Fruit fly (Drosophila melanogaster): ENCODE measurements around the gene CG6321.

The CG6321 gene

DNA sequence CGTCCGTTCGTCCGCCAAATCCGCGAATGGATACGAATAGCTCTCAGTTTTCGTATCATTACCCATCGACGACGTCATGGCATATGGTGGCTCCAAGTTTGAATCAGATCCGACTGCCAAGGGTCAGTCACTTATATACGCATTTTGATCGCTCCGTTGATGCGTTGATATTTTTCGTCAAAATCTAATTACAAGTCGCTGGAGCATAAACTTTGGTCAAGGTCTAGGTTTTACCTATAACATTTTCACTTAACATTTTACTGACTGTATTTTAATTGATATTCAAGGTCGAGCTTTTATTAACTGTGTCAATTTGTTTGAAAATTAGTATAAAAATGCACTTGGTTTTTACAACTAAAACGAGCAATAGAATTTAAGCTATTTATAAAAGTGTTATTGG is 40.6 kb upstream of the CG6321 start, which contains the start of gene Elo68beta:
Elo68beta (minus strand) TSS at position 101 of the 400 bp plus-strand sequence.
- no peak for TF ChIP-seq CG12605 (GFP tag; IDR thresholded peaks at IDR 0.05)
- TF ChIP-seq CG15710 (tag; optimal IDR thresholded peaks at IDR 0.05), result no peak
- no peak for TF ChIP-seq Ets98B (GFP tag; IDR thresholded peaks at IDR 0.05)
- no peak for TF ChIP-seq Pif1A (GFP tag; optimal IDR thresholded peaks at IDR 0.05)
- TF ChIP-seq Snoo (tag; optimal IDR thresholded peaks at IDR 0.05), result no peak
- no peak for TF ChIP-seq rn (GFP tag; IDR thresholded peaks at IDR 0.05)
- TF ChIP-seq gl (tag; optimal IDR thresholded peaks at IDR 0.05), result no peak
- no peak for TF ChIP-seq CG34367 (tag; optimal IDR thresholded peaks at IDR 0.05)
- no peak for TF ChIP-seq CG10348 (GFP tag; IDR thresholded peaks at IDR 0.05)
- no peak for TF ChIP-seq CG17806 (tag; optimal IDR thresholded peaks at IDR 0.05)
- no peak for TF ChIP-seq CG13204 (GFP tag; optimal IDR thresholded peaks at IDR 0.05)
- no peak for TF ChIP-seq CG4496 (GFP tag; IDR thresholded peaks at IDR 0.05)
- no peak for TF ChIP-seq CG32121 (GFP tag; IDR thresholded peaks at IDR 0.05)
- no peak for TF ChIP-seq CG8301 (tag; optimal IDR thresholded peaks at IDR 0.05)
- no peak for TF ChIP-seq fd96Ca (GFP tag; IDR thresholded peaks at IDR 0.05)
- TF ChIP-seq Pif1B (GFP tag; optimal IDR thresholded peaks at IDR 0.05), result no peak
- TF ChIP-seq EcR (GFP tag; optimal IDR thresholded peaks at IDR 0.05), result no peak
- no peak for TF ChIP-seq D1 (tag; optimal IDR thresholded peaks at IDR 0.05)
- no peak for TF ChIP-seq CG9948 (tag; optimal IDR thresholded peaks at IDR 0.05)
- no peak for TF ChIP-seq CG14655 (GFP tag; optimal IDR thresholded peaks at IDR 0.05)

dm6 chr3L:11097982-11098663 is 37.1 kb upstream of the CG6321 start, which contains the start of the genes Irbp18 and APP-BP1:
TSS of gene Irbp18 (minus strand) at chr3L:11098186.
TSS of gene APP-BP1 (plus strand) at chr3L:11098412.
- peak; percentile 72 for TF ChIP-seq CG10348 (GFP tag; IDR thresholded peaks at IDR 0.05)
- peak; percentile 89 for TF ChIP-seq D1 (tag; optimal IDR thresholded peaks at IDR 0.05)
- TF ChIP-seq Pif1A (GFP tag; optimal IDR thresholded peaks at IDR 0.05), result peak; percentile 96
- peak; percentile 93 for TF ChIP-seq CG4496 (GFP tag; IDR thresholded peaks at IDR 0.05)
- TF ChIP-seq CG8301 (tag; optimal IDR thresholded peaks at IDR 0.05), result peak; percentile 93
- peak; percentile 91 for TF ChIP-seq CG9948 (tag; optimal IDR thresholded peaks at IDR 0.05)
- peak; percentile 91 for TF ChIP-seq CG8159 (tag; optimal IDR thresholded peaks at IDR 0.05)
- peak; percentile 91 for TF ChIP-seq fd96Ca (GFP tag; IDR thresholded peaks at IDR 0.05)
- peak; percentile 77 for TF ChIP-seq rn (GFP tag; IDR thresholded peaks at IDR 0.05)
- peak; percentile 91 for TF ChIP-seq CG34367 (tag; optimal IDR thresholded peaks at IDR 0.05)
- peak; percentile 89 for TF ChIP-seq CG17806 (tag; optimal IDR thresholded peaks at IDR 0.05)
- no peak for TF ChIP-seq CG13204 (GFP tag; optimal IDR thresholded peaks at IDR 0.05)
- TF ChIP-seq Pif1B (GFP tag; optimal IDR thresholded peaks at IDR 0.05), result peak; percentile 94
- TF ChIP-seq Snoo (tag; optimal IDR thresholded peaks at IDR 0.05), result peak; percentile 93
- TF ChIP-seq EcR (GFP tag; optimal IDR thresholded peaks at IDR 0.05), result no peak
- peak; percentile 89 for TF ChIP-seq CG32121 (GFP tag; IDR thresholded peaks at IDR 0.05)
- peak; percentile 90 for TF ChIP-seq CG15710 (tag; optimal IDR thresholded peaks at IDR 0.05)
- TF ChIP-seq CG12605 (GFP tag; IDR thresholded peaks at IDR 0.05), result peak; percentile 76
- peak; percentile 80 for TF ChIP-seq gl (tag; optimal IDR thresholded peaks at IDR 0.05)
- peak; percentile 89 for TF ChIP-seq Ets98B (GFP tag; IDR thresholded peaks at IDR 0.05)
- TF ChIP-seq CG14655 (GFP tag; optimal IDR thresholded peaks at IDR 0.05), result peak; percentile 94

dm6 chr3L:11096195-11096908 is 35.3 kb upstream of the CG6321 start, which contains the start of the genes CG46439, Iyd and CG33947:
TSS of gene CG46439 (minus strand) at chr3L:11096245.
TSS of gene Iyd (minus strand) at chr3L:11096245.
TSS of gene CG33947 (plus strand) at chr3L:11096496.
- TF ChIP-seq CG12605 (GFP tag; IDR thresholded peaks at IDR 0.05) (peak; percentile 94), Pif1A (GFP tag; optimal IDR thresholded peaks at IDR 0.05) (peak; percentile 88), Snoo (tag; optimal IDR thresholded peaks at IDR 0.05) (peak; percentile 42), CG32121 (GFP tag; IDR thresholded peaks at IDR 0.05) (peak; percentile 69), gl (tag; optimal IDR thresholded peaks at IDR 0.05) (peak; percentile 93), CG9948 (tag; optimal IDR thresholded peaks at IDR 0.05) (peak; percentile 41), EcR (GFP tag; optimal IDR thresholded peaks at IDR 0.05) (no peak), CG13204 (GFP tag; optimal IDR thresholded peaks at IDR 0.05) (peak; percentile 13), fd96Ca (GFP tag; IDR thresholded peaks at IDR 0.05) (peak; percentile 82), Ets98B (GFP tag; IDR thresholded peaks at IDR 0.05) (peak; percentile 76), CG17806 (tag; optimal IDR thresholded peaks at IDR 0.05) (peak; percentile 61), CG8159 (tag; optimal IDR thresholded peaks at IDR 0.05) (peak; percentile 71), CG4496 (GFP tag; IDR thresholded peaks at IDR 0.05) (peak; percentile 83), CG10348 (GFP tag; IDR thresholded peaks at IDR 0.05) (no peak), CG8301 (tag; optimal IDR thresholded peaks at IDR 0.05) (peak; percentile 76), CG14655 (GFP tag; optimal IDR thresholded peaks at IDR 0.05) (peak; percentile 74), CG15710 (tag; optimal IDR thresholded peaks at IDR 0.05) (peak; percentile 61), D1 (tag; optimal IDR thresholded peaks at IDR 0.05) (peak; percentile 69), Pif1B (GFP tag; optimal IDR thresholded peaks at IDR 0.05) (peak; percentile 87), rn (GFP tag; IDR thresholded peaks at IDR 0.05) (0 out of 2 replicates have a peak, but pooled peaks have one; percentile 6), CG34367 (tag; optimal IDR thresholded peaks at IDR 0.05) (peak; percentile 51)

DNA sequence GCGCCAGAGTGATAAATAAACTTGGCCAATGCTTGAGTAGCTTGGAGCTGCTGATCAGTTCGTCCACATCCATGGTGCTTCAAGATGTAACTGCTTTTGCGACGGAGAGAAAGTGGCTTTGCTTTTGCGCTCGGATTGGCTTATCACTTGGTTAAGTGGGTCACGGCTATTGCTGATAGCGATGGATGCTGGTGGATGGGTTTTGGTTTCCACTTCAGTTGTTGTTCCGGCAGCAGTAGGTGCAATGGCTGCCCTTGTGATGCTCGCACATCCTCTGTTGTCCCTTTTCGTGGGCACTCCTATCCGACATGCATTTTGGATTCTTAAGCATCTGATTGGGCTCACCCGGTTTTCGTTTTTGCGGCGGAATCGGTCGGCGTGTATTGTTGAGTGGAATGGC is 33.3 kb upstream of the CG6321 start:
- TF ChIP-seq CG14655 (GFP tag; optimal IDR thresholded peaks at IDR 0.05) (no peak), CG13204 (GFP tag; optimal IDR thresholded peaks at IDR 0.05) (no peak), D1 (tag; optimal IDR thresholded peaks at IDR 0.05) (no peak), CG32121 (GFP tag; IDR thresholded peaks at IDR 0.05) (no peak), fd96Ca (GFP tag; IDR thresholded peaks at IDR 0.05) (no peak), EcR (GFP tag; optimal IDR thresholded peaks at IDR 0.05) (peak; percentile 56)
